Fruit fly (Drosophila melanogaster) whole organism, adult: ENCODE measurements around the gene Spase12.
A peak's percentile ranks its signal among the peaks of the same experiment; 100 is the strongest.

Experiments
- CG11617 ChIP-seq: fragments of 200-800 bp; sonication (Bioruptor generic); optimal IDR thresholded peaks from 2 replicates; lab custom pipeline; 2017; ENCODE audit warnings: mild to moderate bottlenecking, missing biosample characterization, missing genetic modification reagents, missing genetic modification characterization
- CG12768 ChIP-seq: fragments of 200-800 bp; sonication (Bioruptor generic); optimal IDR thresholded peaks from 2 replicates; lab custom pipeline; 2017; ENCODE audit warnings: missing biosample characterization, missing genetic modification characterization, mild to moderate bottlenecking, moderate library complexity, missing genetic modification reagents
- CG14711 ChIP-seq: fragments of 200-800 bp; sonication (Bioruptor generic); optimal IDR thresholded peaks from 2 replicates; lab custom pipeline; 2018; ENCODE audit warnings: missing biosample characterization, mild to moderate bottlenecking, missing genetic modification characterization, moderate library complexity
- CG1620 ChIP-seq: fragments of 200-800 bp; sonication (Bioruptor generic); optimal IDR thresholded peaks from 2 replicates; lab custom pipeline; 2016; ENCODE audit warnings: missing biosample characterization, missing genetic modification characterization
- CG33017 ChIP-seq: fragments of 200-800 bp; sonication (Bioruptor generic); optimal IDR thresholded peaks from 2 replicates; lab custom pipeline; 2018; ENCODE audit warnings: missing biosample characterization, mild to moderate bottlenecking, missing genetic modification characterization, moderate library complexity
- CG5204 ChIP-seq: fragments of 200-800 bp; sonication (Bioruptor generic); optimal IDR thresholded peaks from 2 replicates; lab custom pipeline; 2016; ENCODE audit warnings: missing biosample characterization, missing genetic modification characterization
- CG7045 ChIP-seq: fragments of 200-800 bp; sonication (Bioruptor generic); optimal IDR thresholded peaks from 2 replicates; lab custom pipeline; 2017; ENCODE audit warnings: missing biosample characterization, mild to moderate bottlenecking, missing genetic modification characterization
- CG7101 ChIP-seq: fragments of 200-800 bp; sonication (Bioruptor generic); optimal IDR thresholded peaks from 2 replicates; lab custom pipeline; 2018; ENCODE audit warnings: missing biosample characterization, mild to moderate bottlenecking, missing genetic modification characterization, moderate library complexity
- Clk ChIP-seq: fragments of 200-800 bp; sonication (Bioruptor generic); optimal IDR thresholded peaks from 2 replicates; lab custom pipeline; 2017; ENCODE audit warnings: missing biosample characterization, missing genetic modification characterization
- Crg-1 ChIP-seq: fragments of 200-800 bp; sonication (Bioruptor generic); optimal IDR thresholded peaks from 2 replicates; lab custom pipeline; 2016; ENCODE audit warnings: missing biosample characterization, missing genetic modification characterization
- Hr96 ChIP-seq: fragments of 200-800 bp; sonication (Bioruptor generic); optimal IDR thresholded peaks from 2 replicates; lab custom pipeline; 2016; ENCODE audit warnings: missing biosample characterization, missing genetic modification characterization
- Mnt ChIP-seq: fragments of 200-800 bp; sonication (Bioruptor generic); optimal IDR thresholded peaks from 2 replicates; lab custom pipeline; 2016; ENCODE audit warnings: missing biosample characterization, mild to moderate bottlenecking, missing genetic modification characterization
- bab1 ChIP-seq: fragments of 200-800 bp; sonication (Bioruptor generic); optimal IDR thresholded peaks from 3 replicates; lab custom pipeline; 2019; ENCODE audit warnings: missing biosample characterization, mild to moderate bottlenecking, missing genetic modification characterization, moderate library complexity
- cic ChIP-seq: fragments of 200-800 bp; sonication (Bioruptor generic); optimal IDR thresholded peaks from 2 replicates; lab custom pipeline; 2017; ENCODE audit warnings: missing biosample characterization, mild to moderate bottlenecking, missing genetic modification characterization, moderate library complexity
- cnc ChIP-seq, 2 experiments: fragments of >200 bp; optimal IDR thresholded peaks; 2 replicates each; lab custom pipeline; 2017
- kay ChIP-seq: fragments of 200-800 bp; sonication (Bioruptor generic); peaks from one replicate; lab custom pipeline; 2016; ENCODE audit warnings: missing biosample characterization, missing genetic modification characterization, borderline replicate concordance
- ovo ChIP-seq: fragments of 200-800 bp; sonication (Bioruptor generic); optimal IDR thresholded peaks from 2 replicates; lab custom pipeline; 2016; ENCODE audit warnings: missing biosample characterization, missing genetic modification characterization
- pad ChIP-seq: fragments of 200-800 bp; sonication (Bioruptor generic); optimal IDR thresholded peaks from 3 replicates; lab custom pipeline; 2017; ENCODE audit warnings: missing biosample characterization, missing genetic modification characterization, mild to moderate bottlenecking, moderate library complexity, missing genetic modification reagents
- tj ChIP-seq: fragments of 200-800 bp; sonication (Bioruptor generic); optimal IDR thresholded peaks from 3 replicates; lab custom pipeline; 2017; ENCODE audit warnings: missing biosample characterization, mild to moderate bottlenecking, missing genetic modification characterization, moderate library complexity
- toe ChIP-seq: fragments of 200-800 bp; sonication (Bioruptor generic); optimal IDR thresholded peaks from 2 replicates; lab custom pipeline; 2016; ENCODE audit warnings: missing biosample characterization, missing genetic modification characterization

Gene Spase12

DNA sequence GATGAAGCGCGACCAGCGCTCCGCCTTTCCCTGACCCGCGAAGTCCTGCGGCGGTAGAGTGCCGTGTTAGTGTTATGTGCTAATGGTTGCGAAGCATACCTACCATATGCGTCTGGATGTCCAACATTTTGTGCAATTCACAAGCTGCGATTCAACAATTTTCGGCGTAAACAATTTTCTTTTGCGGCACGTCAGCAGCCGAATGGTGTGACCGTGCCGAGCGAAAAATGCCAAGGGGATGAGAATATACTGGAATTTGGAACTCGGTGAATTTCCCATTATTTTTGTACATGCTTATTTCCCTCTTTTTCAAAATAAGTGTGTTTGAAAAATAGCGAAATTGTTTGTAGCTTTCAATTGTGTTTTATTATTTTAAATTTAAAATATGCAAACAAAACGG is at the start of gene Spase12:
TSS of gene Spase12 (minus strand) at position 239 of the 400 bp plus-strand sequence.
- TF ChIP-seq tj (GFP tag; lab: Kevin White, UChicago), result peak; percentile 65
- no peak for TF ChIP-seq CG11617

DNA sequence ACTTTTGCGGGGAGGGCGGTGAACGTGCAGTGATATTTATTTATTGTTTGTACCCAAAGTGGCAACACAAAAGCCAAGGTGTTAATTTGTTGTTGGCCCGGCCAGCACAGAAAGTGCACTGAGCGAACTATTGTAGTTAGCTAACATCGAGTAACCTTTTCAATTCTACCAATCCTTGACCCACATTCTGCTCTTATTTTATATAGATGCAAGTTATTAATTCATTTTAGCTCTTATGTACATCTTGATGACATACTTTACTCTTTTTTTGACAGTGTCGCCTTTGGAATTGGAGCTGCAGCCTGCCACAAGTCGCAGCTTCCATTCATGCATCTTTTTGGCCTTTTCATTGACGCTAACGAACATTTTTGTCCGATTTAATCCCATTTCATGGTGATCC is 47.5 kb upstream of the Spase12 start:
- TF ChIP-seq Clk, result no peak
- TF ChIP-seq CG12768 (GFP tag; lab: Kevin White, UChicago), result no peak
- TF ChIP-seq Hr96, result no peak
- no peak for TF ChIP-seq Mnt (GFP tag; lab: Kevin White, UChicago)
- no peak for TF ChIP-seq cnc (optimal IDR thresholded peaks at IDR 0.05; lab: Kevin White, UChicago)
- TF ChIP-seq toe (GFP tag; lab: Kevin White, UChicago), result no peak
- TF ChIP-seq bab1, result no peak
- TF ChIP-seq CG5204 (GFP tag; lab: Kevin White, UChicago), result no peak
- TF ChIP-seq Crg-1 (GFP tag; lab: Kevin White, UChicago), result no peak
- TF ChIP-seq CG7101 (tag; lab: Kevin White, UChicago), result no peak
- TF ChIP-seq CG33017 (tag; lab: Kevin White, UChicago), result no peak
- no peak for TF ChIP-seq ovo (GFP tag; lab: Kevin White, UChicago)
- TF ChIP-seq CG7045 (GFP tag; lab: Kevin White, UChicago), result no peak
- no peak for TF ChIP-seq CG14711 (tag; lab: Kevin White, UChicago)
- TF ChIP-seq cic (GFP tag; lab: Kevin White, UChicago), result no peak
- TF ChIP-seq CG11617, result no peak
- no peak for TF ChIP-seq kay (GFP tag; lab: Kevin White, UChicago)
- no peak for TF ChIP-seq CG1620 (GFP tag; lab: Kevin White, UChicago)
- no peak for TF ChIP-seq pad (GFP tag; lab: Kevin White, UChicago)
- TF ChIP-seq tj (GFP tag; lab: Kevin White, UChicago), result no peak

DNA sequence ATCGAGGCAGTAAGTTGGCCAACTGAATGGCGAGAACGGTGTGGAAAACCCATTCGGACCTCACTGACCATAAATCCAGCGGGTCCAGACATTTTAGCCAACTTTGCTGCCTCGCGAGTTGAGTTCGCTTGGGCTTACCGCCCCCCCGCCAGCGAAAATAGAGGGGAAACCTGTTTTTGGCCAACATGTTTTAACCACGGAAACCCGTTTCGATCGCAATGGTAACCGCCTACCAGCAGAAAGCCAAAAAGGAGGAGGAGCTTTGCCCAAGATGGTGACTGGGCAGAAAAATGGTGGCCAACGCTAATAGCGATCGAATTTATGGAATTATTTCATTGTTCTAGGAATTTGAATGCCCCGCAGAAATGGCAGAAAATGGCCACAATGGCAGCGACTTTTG is 35.6 kb upstream of the Spase12 start:
- TF ChIP-seq Clk, result no peak
- TF ChIP-seq CG11617, result no peak
- TF ChIP-seq CG5204 (GFP tag; lab: Kevin White, UChicago), result no peak
- TF ChIP-seq CG1620 (GFP tag; lab: Kevin White, UChicago), result no peak
- no peak for TF ChIP-seq Mnt (GFP tag; lab: Kevin White, UChicago)

DNA sequence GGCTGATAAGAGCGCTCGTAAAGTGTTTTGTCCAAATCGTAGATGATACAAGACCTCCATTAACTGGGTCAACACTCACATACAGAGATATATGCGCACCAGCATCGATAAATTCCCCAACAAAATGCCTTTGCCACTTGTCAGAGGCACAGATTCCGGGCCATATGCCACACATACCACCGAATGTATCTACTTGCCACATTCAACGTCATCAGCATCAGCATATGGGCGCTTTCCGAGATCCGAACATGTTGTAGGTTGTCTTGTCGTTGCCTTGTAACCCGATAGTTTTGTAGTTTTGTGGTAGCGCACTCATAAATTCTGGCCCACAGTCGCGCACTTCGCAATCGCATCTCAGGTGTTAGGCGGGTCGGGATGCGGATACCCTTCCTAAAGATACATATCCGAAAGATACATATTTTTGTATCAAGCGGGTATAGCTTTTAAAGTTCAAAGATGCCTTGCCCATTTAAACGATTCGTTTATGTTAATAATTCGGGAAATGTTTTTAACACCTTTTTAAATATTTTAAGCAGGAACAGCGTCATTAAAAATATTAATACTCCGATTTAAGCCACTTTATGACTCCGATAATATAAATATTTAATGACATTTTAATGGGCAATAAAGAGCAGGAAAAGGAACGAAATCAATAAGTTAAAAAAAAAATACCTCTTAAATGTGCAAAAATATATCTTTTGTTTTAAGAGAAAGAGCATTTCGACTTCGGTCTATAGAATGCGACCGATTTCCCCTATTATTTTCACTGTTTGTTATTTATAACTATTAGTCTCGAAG is 33.2 kb upstream of the Spase12 start:
- no peak for TF ChIP-seq CG12768 (GFP tag; lab: Kevin White, UChicago)
- no peak for TF ChIP-seq Clk
- no peak for TF ChIP-seq CG11617
- TF ChIP-seq CG1620 (GFP tag; lab: Kevin White, UChicago), result no peak
- TF ChIP-seq ovo (GFP tag; lab: Kevin White, UChicago), result no peak
- TF ChIP-seq kay (GFP tag; lab: Kevin White, UChicago), result no peak

DNA sequence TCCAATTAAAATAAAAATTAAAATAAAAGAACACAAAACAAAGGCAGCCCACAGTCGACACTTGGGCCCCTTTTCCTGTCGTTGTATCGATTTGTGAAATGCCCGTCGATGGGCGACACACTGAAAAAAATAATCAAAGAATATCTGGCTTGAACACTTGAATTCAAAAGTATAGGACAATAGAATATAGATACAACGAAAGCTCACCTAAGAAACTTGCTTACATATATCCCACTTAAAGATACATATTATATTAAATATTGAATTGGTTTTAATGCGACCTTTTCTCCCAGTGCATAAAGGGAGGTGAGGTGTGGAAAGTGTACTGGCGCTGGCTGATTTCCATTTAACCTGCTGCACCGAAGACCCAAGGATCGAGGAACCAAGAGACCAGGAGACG is 31.2 kb upstream of the Spase12 start:
- TF ChIP-seq ovo (GFP tag; lab: Kevin White, UChicago) (no peak), kay (GFP tag; lab: Kevin White, UChicago) (no peak), tj (GFP tag; lab: Kevin White, UChicago) (no peak), CG1620 (GFP tag; lab: Kevin White, UChicago) (no peak), CG5204 (GFP tag; lab: Kevin White, UChicago) (no peak), Mnt (GFP tag; lab: Kevin White, UChicago) (no peak), cic (GFP tag; lab: Kevin White, UChicago) (no peak), CG14711 (tag; lab: Kevin White, UChicago) (no peak), bab1 (no peak), CG11617 (no peak), Clk (no peak), pad (GFP tag; lab: Kevin White, UChicago) (no peak), Crg-1 (GFP tag; lab: Kevin White, UChicago) (no peak), CG12768 (GFP tag; lab: Kevin White, UChicago) (no peak), toe (GFP tag; lab: Kevin White, UChicago) (no peak)

DNA sequence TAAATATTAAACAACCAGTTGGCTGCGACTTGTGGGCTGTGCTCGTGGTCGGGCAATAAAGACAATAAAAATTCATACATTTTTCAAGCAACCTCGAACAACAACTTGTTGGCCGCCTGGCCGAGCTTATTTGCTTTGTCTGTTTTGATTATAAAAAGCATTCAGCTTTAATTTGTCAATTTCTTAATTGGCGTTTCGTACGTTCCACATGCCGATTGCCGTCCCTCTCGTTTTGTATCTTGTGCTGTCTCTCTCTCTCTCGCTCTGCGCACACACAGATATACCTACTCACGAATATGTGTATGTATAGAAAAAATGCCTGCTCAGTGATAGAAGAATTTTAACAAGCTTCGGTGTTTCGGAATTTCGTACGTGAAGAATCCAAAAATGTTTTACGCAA is 29.3 kb upstream of the Spase12 start:
- TF ChIP-seq Mnt (GFP tag; lab: Kevin White, UChicago) (no peak), bab1 (no peak), CG7101 (tag; lab: Kevin White, UChicago) (no peak), kay (GFP tag; lab: Kevin White, UChicago) (no peak), CG33017 (tag; lab: Kevin White, UChicago) (no peak), Clk (no peak), cnc (optimal IDR thresholded peaks at IDR 0.05; lab: Kevin White, UChicago) (no peak), CG7045 (GFP tag; lab: Kevin White, UChicago) (no peak), Hr96 (no peak), Crg-1 (GFP tag; lab: Kevin White, UChicago) (no peak), CG12768 (GFP tag; lab: Kevin White, UChicago) (no peak), CG5204 (GFP tag; lab: Kevin White, UChicago) (no peak), tj (GFP tag; lab: Kevin White, UChicago) (no peak), ovo (GFP tag; lab: Kevin White, UChicago) (no peak), CG1620 (GFP tag; lab: Kevin White, UChicago) (no peak), pad (GFP tag; lab: Kevin White, UChicago) (no peak)
